Worm (Caenorhabditis elegans): ENCODE data around the gene F44G4.6.

DNA sequence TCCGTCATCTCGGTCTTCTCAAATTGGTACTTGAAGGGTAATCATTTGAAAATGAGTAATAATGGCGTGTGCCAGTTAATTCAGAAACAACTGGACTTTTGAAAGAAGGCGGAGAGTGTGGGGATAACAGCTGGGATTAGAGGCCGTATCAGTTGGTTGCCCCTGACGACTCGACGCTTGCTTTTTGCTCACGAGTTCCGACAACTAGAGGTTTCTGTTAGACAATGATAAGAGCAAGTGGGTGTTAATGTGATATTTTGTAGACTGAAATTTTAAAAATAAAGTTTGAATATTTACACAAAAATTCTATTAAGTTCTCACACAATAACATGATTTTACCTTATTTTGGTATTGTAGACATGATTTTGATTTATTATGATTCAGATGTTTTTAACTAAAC is 3.5 kb upstream of the F44G4.6 start, which contains the start of gene F44G4.7:
- TF ChIP-seq fos-1 (tag; optimal IDR thresholded peaks at IDR 0.05) (no peak), zip-2 (tag; optimal IDR thresholded peaks at IDR 0.05) (no peak), ZK546.5 (tag; optimal IDR thresholded peaks at IDR 0.05) (no peak), ceh-32 (tag; optimal IDR thresholded peaks at IDR 0.05; ENCODE audit: poor library complexity) (no peak), aly-2 (tag; optimal IDR thresholded peaks at IDR 0.05) (no peak), ces-1 (GFP tag; optimal IDR thresholded peaks at IDR 0.05) (no peak), snpc-4 (tag; optimal IDR thresholded peaks at IDR 0.05) (no peak), egl-27 (tag; optimal IDR thresholded peaks at IDR 0.05) (no peak), spr-3 (GFP tag; optimal IDR thresholded peaks at IDR 0.05) (no peak), lsy-2 (tag; optimal IDR thresholded peaks at IDR 0.05) (no peak)
